Fruit fly (Drosophila melanogaster): ENCODE results near the gene Acp24A4.

Gene Acp24A4

DNA sequence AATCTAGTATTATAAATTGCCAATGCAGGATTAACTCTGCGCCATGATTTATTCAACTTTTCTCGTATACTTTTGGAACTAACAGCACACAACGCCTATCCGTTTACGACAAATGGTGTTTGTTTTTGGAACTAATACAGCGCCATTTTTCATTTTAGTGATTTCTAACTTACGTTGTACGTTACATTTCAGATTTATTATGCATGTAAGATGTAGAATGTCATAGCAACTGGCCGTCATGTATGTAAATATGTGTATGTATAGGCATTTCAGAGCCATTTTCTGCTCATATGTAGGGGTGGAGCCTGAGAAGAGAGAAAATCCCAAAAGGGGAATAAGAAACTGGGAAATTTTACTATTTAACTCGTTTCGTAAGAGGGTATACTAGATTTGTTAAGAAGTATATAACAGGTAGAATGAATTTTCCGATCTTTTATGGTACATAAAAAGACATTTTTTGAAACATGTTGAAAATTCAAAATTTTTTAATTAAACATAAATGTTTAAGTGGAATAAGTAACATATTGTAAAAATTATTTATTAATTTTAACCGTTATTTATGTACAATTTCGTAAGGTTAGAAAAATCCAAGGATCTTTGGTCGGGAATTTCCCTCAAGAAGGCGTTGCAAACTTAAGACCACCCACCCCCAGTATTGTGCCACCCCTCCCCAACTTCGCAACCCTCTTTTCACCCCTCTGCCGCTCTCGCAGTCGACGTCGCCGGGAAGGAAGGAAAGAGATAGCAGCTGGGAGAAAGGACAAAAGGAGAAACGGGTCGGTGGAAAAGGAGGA, 36.2 kb downstream of the Acp24A4 start (continued):
- TF ChIP-seq slp2 (GFP tag; optimal IDR thresholded peaks at IDR 0.05), result no peak
- TF ChIP-seq Bteb2 (GFP tag; optimal IDR thresholded peaks at IDR 0.05), result peak; percentile 33
- TF ChIP-seq ranshi (GFP tag; IDR thresholded peaks at IDR 0.05), result peak; percentile 39; the same call in 1 of the 2 replicates
- peak; percentile 47 for TF ChIP-seq CG15601 (tag; optimal IDR thresholded peaks at IDR 0.05)
- peak; percentile 21 for TF ChIP-seq CG8089 (GFP tag; optimal IDR thresholded peaks at IDR 0.05)
- peak; percentile 62 for TF ChIP-seq az2 (GFP tag; optimal IDR thresholded peaks at IDR 0.05)
- no peak for TF ChIP-seq BEAF-32 (GFP tag; optimal IDR thresholded peaks at IDR 0.05)
- TF ChIP-seq CG12391 (tag; optimal IDR thresholded peaks at IDR 0.05), result peak; percentile 40
- TF ChIP-seq TFAM (GFP tag; optimal IDR thresholded peaks at IDR 0.05), result no peak
- peak; percentile 70 for TF ChIP-seq Rfx (GFP tag; IDR thresholded peaks at IDR 0.05)
- TF ChIP-seq E2f2 (GFP tag; IDR thresholded peaks at IDR 0.05), result peak; percentile 53
- TF ChIP-seq ftz-f1 (GFP tag; optimal IDR thresholded peaks at IDR 0.05), result no peak
- TF ChIP-seq CkIIα-i1 (GFP tag; IDR thresholded peaks at IDR 0.05), result no peak
- TF ChIP-seq CG2199 (GFP tag; IDR thresholded peaks at IDR 0.05), result peak; percentile 73; the same call in 1 of the 3 replicates
- peak; percentile 70 for TF ChIP-seq CG13624 (GFP tag; optimal IDR thresholded peaks at IDR 0.05)
- TF ChIP-seq dmrt99B (tag; optimal IDR thresholded peaks at IDR 0.05), result peak; percentile 40
- no peak for TF ChIP-seq CrebB (tag; optimal IDR thresholded peaks at IDR 0.05)
- peak; percentile 58 for TF ChIP-seq Antp (GFP tag; optimal IDR thresholded peaks at IDR 0.05)
- TF ChIP-seq bcd (GFP tag; optimal IDR thresholded peaks at IDR 0.05), result peak; percentile 50
- TF ChIP-seq CG2712 (tag; optimal IDR thresholded peaks at IDR 0.05), result peak; percentile 71
- peak; percentile 30 for TF ChIP-seq CG4617 (GFP tag; optimal IDR thresholded peaks at IDR 0.05; ENCODE audit: borderline replicate concordance)
- TF ChIP-seq ttk (GFP tag; IDR thresholded peaks at IDR 0.05), result no peak
- peak; percentile 51 for TF ChIP-seq p53 (GFP tag; optimal IDR thresholded peaks at IDR 0.05)
- TF ChIP-seq vvl (GFP tag; IDR thresholded peaks at IDR 0.05), result peak; percentile 68
- peak; percentile 79 for TF ChIP-seq nmo (GFP tag; optimal IDR thresholded peaks at IDR 0.05)
- TF ChIP-seq CG3163 (GFP tag; optimal IDR thresholded peaks at IDR 0.05), result peak; percentile 89
- TF ChIP-seq Opbp (GFP tag; IDR thresholded peaks at IDR 0.05; ENCODE audit: partially characterized antibody), result peak; percentile 69
- peak; percentile 62 for TF ChIP-seq CG10267 (tag; optimal IDR thresholded peaks at IDR 0.05)
- TF ChIP-seq lab (GFP tag; optimal IDR thresholded peaks at IDR 0.05), result peak; percentile 65
- no peak for TF ChIP-seq sr (GFP tag; IDR thresholded peaks at IDR 0.05)
- TF ChIP-seq CG8290 (GFP tag; optimal IDR thresholded peaks at IDR 0.05), result peak; percentile 66
- TF ChIP-seq CG8290 (tag; optimal IDR thresholded peaks at IDR 0.05), result peak in 1 of 2 experiments; percentile 87
- no peak for TF ChIP-seq CG7372 (GFP tag; IDR thresholded peaks at IDR 0.05)
- peak; percentile 83 for TF ChIP-seq CG32532 (GFP tag; IDR thresholded peaks at IDR 0.05)
- peak; percentile 75 for TF ChIP-seq B-H2 (GFP tag; optimal IDR thresholded peaks at IDR 0.05)
- TF ChIP-seq CG12769 (tag; optimal IDR thresholded peaks at IDR 0.05), result peak; percentile 78
- TF ChIP-seq Blimp-1 (GFP tag; optimal IDR thresholded peaks at IDR 0.05), result peak; percentile 55
- TF ChIP-seq her (GFP tag; optimal IDR thresholded peaks at IDR 0.05), result peak; percentile 57
- TF ChIP-seq Aef1 (GFP tag; IDR thresholded peaks at IDR 0.05), result peak; percentile 41; the same call in 1 of the 3 replicates
- peak; percentile 64 for TF ChIP-seq Ets97D (GFP tag; optimal IDR thresholded peaks at IDR 0.05)
- TF ChIP-seq tx (GFP tag; optimal IDR thresholded peaks at IDR 0.05), result peak; percentile 56
- peak; percentile 37 for TF ChIP-seq Max (GFP tag; optimal IDR thresholded peaks at IDR 0.05)
- TF ChIP-seq Fer2 (tag; optimal IDR thresholded peaks at IDR 0.05), result no peak
- TF ChIP-seq CG1832 (GFP tag; optimal IDR thresholded peaks at IDR 0.05), result peak; percentile 73
- TF ChIP-seq Spps (tag; optimal IDR thresholded peaks at IDR 0.05), result no peak
- TF ChIP-seq CG6854 (GFP tag; optimal IDR thresholded peaks at IDR 0.05), result no peak
- peak; percentile 55 for TF ChIP-seq Myb (GFP tag; optimal IDR thresholded peaks at IDR 0.05)
- TF ChIP-seq NK7.1 (GFP tag; optimal IDR thresholded peaks at IDR 0.05), result no peak
- no peak for TF ChIP-seq jumu (GFP tag; optimal IDR thresholded peaks at IDR 0.05)
- TF ChIP-seq CG13123 (GFP tag; optimal IDR thresholded peaks at IDR 0.05), result no peak

Measured in whole organism, embryonic.